Fruit fly (Drosophila melanogaster) whole organism, prepupa: ENCODE results near the gene CG17329.

Experiments
- CG10669 ChIP-seq: fragments of 200-800 bp; sonication (Bioruptor generic); optimal IDR thresholded peaks from 3 replicates; lab custom pipeline; 2018; ENCODE audit warnings: missing biosample characterization, mild to moderate bottlenecking, missing genetic modification characterization, moderate library complexity
- CG11294 ChIP-seq: fragments of 200-800 bp; sonication (Bioruptor generic); IDR thresholded peaks from 2 replicates; pipeline ENCODE4 v1.3.6; 2022; ENCODE audit warnings: missing biosample characterization, missing genetic modification characterization
- CG11902 ChIP-seq: fragments of 200-800 bp; sonication (Bioruptor generic); optimal IDR thresholded peaks from 3 replicates; lab custom pipeline; 2016; ENCODE audit warnings: missing biosample characterization, missing genetic modification characterization
- CG15336 ChIP-seq: fragments of 200-800 bp; sonication (Bioruptor generic); IDR thresholded peaks from 2 replicates; pipeline ENCODE4 v1.3.6; 2022; ENCODE audit warnings: missing biosample characterization, missing genetic modification characterization
- CG16779 ChIP-seq: fragments of 200-800 bp; sonication (Bioruptor generic); optimal IDR thresholded peaks from 3 replicates; lab custom pipeline; 2017; ENCODE audit warnings: missing biosample characterization, mild to moderate bottlenecking, missing genetic modification characterization
- CG3032 ChIP-seq: fragments of 200-800 bp; optimal IDR thresholded peaks from 2 replicates; lab custom pipeline; 2019; ENCODE audit warnings: missing biosample characterization, mild to moderate bottlenecking, missing genetic modification characterization, moderate library complexity
- CG31627 ChIP-seq: fragments of 200-800 bp; sonication (Bioruptor generic); optimal IDR thresholded peaks from 3 replicates; lab custom pipeline; 2016; ENCODE audit warnings: missing biosample characterization, missing genetic modification characterization
- CG32006 ChIP-seq: fragments of 200-800 bp; sonication (Bioruptor generic); optimal IDR thresholded peaks from 3 replicates; lab custom pipeline; 2017; ENCODE audit warnings: missing biosample characterization, mild to moderate bottlenecking, missing genetic modification characterization
- CG3919 ChIP-seq: fragments of 200-800 bp; sonication (Bioruptor generic); optimal IDR thresholded peaks from 3 replicates; lab custom pipeline; 2016; ENCODE audit warnings: missing biosample characterization, missing genetic modification characterization
- CG6163 ChIP-seq: fragments of 200-800 bp; sonication (Bioruptor generic); IDR thresholded peaks from 3 replicates; pipeline ENCODE4 v1.3.6; 2022; ENCODE audit warnings: missing biosample characterization, missing genetic modification characterization
- CG6792 ChIP-seq: fragments of 200-800 bp; sonication (Bioruptor generic); optimal IDR thresholded peaks from 3 replicates; lab custom pipeline; 2016; ENCODE audit warnings: missing biosample characterization, missing genetic modification characterization
- CG6854 ChIP-seq: fragments of 200-800 bp; sonication (Bioruptor generic); optimal IDR thresholded peaks from 2 replicates; lab custom pipeline; 2017; ENCODE audit warnings: missing biosample characterization, mild to moderate bottlenecking, missing genetic modification characterization
- CG7368 ChIP-seq: fragments of 200-800 bp; sonication (Bioruptor generic); optimal IDR thresholded peaks from 3 replicates; lab custom pipeline; 2016; ENCODE audit warnings: missing biosample characterization, missing genetic modification characterization
- CG8119 ChIP-seq: fragments of 200-800 bp; sonication (Bioruptor generic); IDR thresholded peaks from 3 replicates; pipeline ENCODE4 v1.3.6; 2022; ENCODE audit warnings: missing biosample characterization, missing genetic modification characterization
- CG8319 ChIP-seq: fragments of 200-800 bp; sonication (Bioruptor generic); optimal IDR thresholded peaks from 3 replicates; lab custom pipeline; 2016; ENCODE audit warnings: missing biosample characterization, missing genetic modification characterization
- CG8632 ChIP-seq: fragments of 200-800 bp; sonication (Bioruptor generic); optimal IDR thresholded peaks from 3 replicates; lab custom pipeline; 2016; ENCODE audit warnings: missing biosample characterization, missing genetic modification characterization
- CG9139 ChIP-seq: fragments of 200-800 bp; sonication (Bioruptor generic); optimal IDR thresholded peaks from 3 replicates; lab custom pipeline; 2017; ENCODE audit warnings: missing biosample characterization, mild to moderate bottlenecking, missing genetic modification characterization
- Eip78C ChIP-seq: fragments of 200-800 bp; sonication (Bioruptor generic); peaks from one replicate; lab custom pipeline; 2016; ENCODE audit warnings: missing biosample characterization, missing genetic modification characterization
- Eip93F ChIP-seq: fragments of 200-800 bp; sonication (Bioruptor generic); optimal IDR thresholded peaks from 2 replicates; lab custom pipeline; 2016; ENCODE audit warnings: missing biosample characterization, mild to moderate bottlenecking, missing genetic modification characterization
- Gug ChIP-seq: fragments of 200-800 bp; sonication (Bioruptor generic); IDR thresholded peaks from 2 replicates; pipeline ENCODE4 v1.3.6; 2022; ENCODE audit warnings: missing biosample characterization, missing genetic modification characterization
- Hr38 ChIP-seq: sonication (Bioruptor generic); optimal IDR thresholded peaks from 2 replicates; lab custom pipeline; 2016; ENCODE audit warnings: missing biosample characterization, missing genetic modification characterization
- Hr39 ChIP-seq: fragments of 200-800 bp; sonication (Bioruptor generic); optimal IDR thresholded peaks from 2 replicates; lab custom pipeline; 2016; ENCODE audit warnings: missing biosample characterization, missing genetic modification characterization
- Lpt ChIP-seq: fragments of 200-800 bp; sonication (Bioruptor generic); optimal IDR thresholded peaks from 3 replicates; lab custom pipeline; 2016; ENCODE audit warnings: missing biosample characterization, missing genetic modification characterization
- Sox102F ChIP-seq: fragments of 200-800 bp; sonication (Bioruptor generic); optimal IDR thresholded peaks from 2 replicates; lab custom pipeline; 2016; ENCODE audit warnings: missing biosample characterization, mild to moderate bottlenecking, missing genetic modification characterization
- Sox14 ChIP-seq: fragments of 200-800 bp; sonication (Bioruptor generic); optimal IDR thresholded peaks from 3 replicates; lab custom pipeline; 2016; ENCODE audit warnings: missing biosample characterization, missing genetic modification characterization
- cyc ChIP-seq: fragments of 200-800 bp; sonication (Bioruptor generic); optimal IDR thresholded peaks from 3 replicates; lab custom pipeline; 2016; ENCODE audit warnings: missing biosample characterization, missing genetic modification characterization
- dsx ChIP-seq: fragments of 200-800 bp; optimal IDR thresholded peaks from 3 replicates; lab custom pipeline; 2019; ENCODE audit warnings: missing biosample characterization, mild to moderate bottlenecking, missing genetic modification characterization, moderate library complexity; ENCODE audit not compliant: poor library complexity, severe bottlenecking
- eg ChIP-seq: fragments of 200-800 bp; sonication (Bioruptor generic); IDR thresholded peaks from 3 replicates; pipeline ENCODE4 v1.3.6; 2022; ENCODE audit warnings: missing biosample characterization, missing genetic modification characterization
- esn ChIP-seq: fragments of 200-800 bp; sonication (Bioruptor generic); optimal IDR thresholded peaks from 2 replicates; lab custom pipeline; 2016; ENCODE audit warnings: missing biosample characterization, mild to moderate bottlenecking, missing genetic modification characterization, moderate library complexity
- fkh ChIP-seq: fragments of 200-800 bp; sonication (Bioruptor generic); optimal IDR thresholded peaks from 3 replicates; lab custom pipeline; 2017; ENCODE audit warnings: missing biosample characterization, mild to moderate bottlenecking, missing genetic modification characterization, moderate library complexity
- net ChIP-seq: fragments of 200-800 bp; sonication (Bioruptor generic); optimal IDR thresholded peaks from 3 replicates; lab custom pipeline; 2016; ENCODE audit warnings: missing biosample characterization, missing genetic modification characterization
- pdm3 ChIP-seq: fragments of 200-800 bp; sonication (Bioruptor generic); optimal IDR thresholded peaks from 3 replicates; lab custom pipeline; 2016; ENCODE audit warnings: missing biosample characterization, missing genetic modification characterization
- salr ChIP-seq, 2 experiments: fragments of 200-800 bp; sonication (Bioruptor generic); optimal IDR thresholded peaks; 3 replicates each; lab custom pipeline; 2016 to 2018; ENCODE audit warnings: missing biosample characterization in 2 of 2, missing genetic modification characterization in 2 of 2, mild to moderate bottlenecking in 1 of 2
- spab ChIP-seq: fragments of 200-800 bp; sonication (Bioruptor generic); optimal IDR thresholded peaks from 2 replicates; lab custom pipeline; 2017; ENCODE audit warnings: missing biosample characterization, mild to moderate bottlenecking, missing genetic modification characterization, missing genetic modification reagents
- ss ChIP-seq, 2 experiments: fragments of 200-800 bp; sonication (Bioruptor generic); optimal IDR thresholded peaks; 2 replicates in 1 of 2; 3 replicates in 1 of 2; lab custom pipeline; 2017 to 2018; ENCODE audit warnings: mild to moderate bottlenecking in 2 of 2, missing biosample characterization in 2 of 2, missing genetic modification characterization in 2 of 2, moderate library complexity in 1 of 2
- svp ChIP-seq: fragments of 200-800 bp; sonication (Bioruptor generic); peaks from one replicate; lab custom pipeline; 2016; ENCODE audit warnings: missing biosample characterization, missing genetic modification characterization
- vri ChIP-seq: fragments of 200-800 bp; sonication (Bioruptor generic); optimal IDR thresholded peaks from 3 replicates; lab custom pipeline; 2016; ENCODE audit warnings: missing biosample characterization, mild to moderate bottlenecking, missing genetic modification characterization

CG17329 gene

dm6 chr2L:16271486-16271806, 19.6 kb upstream of the CG17329 start:
- TF ChIP-seq CG6854 (GFP tag; lab: Kevin White, UChicago) (peak; percentile 33), ss (GFP tag; optimal IDR thresholded peaks at IDR 0.05; lab: Kevin White, UChicago) (peak; percentile 5 to 11), esn (GFP tag; lab: Kevin White, UChicago) (no peak), Lpt (peak; percentile 18), dsx (GFP tag; lab: Kevin White, UChicago) (peak; percentile 31), vri (peak; percentile 36), CG15336 (GFP tag; lab: Robert Waterston, UW) (no peak), spab (GFP tag; lab: Kevin White, UChicago) (no peak), svp (GFP tag; lab: Kevin White, UChicago) (peak; percentile 93), Eip78C (GFP tag; lab: Kevin White, UChicago) (peak; percentile 51), CG10669 (GFP tag; lab: Kevin White, UChicago) (no peak), CG16779 (tag; lab: Kevin White, UChicago) (peak; percentile 0), CG6792 (GFP tag; lab: Kevin White, UChicago) (no peak), CG32006 (GFP tag; lab: Kevin White, UChicago) (no peak), net (GFP tag; lab: Kevin White, UChicago) (peak; percentile 33), Sox14 (GFP tag; lab: Kevin White, UChicago) (peak; percentile 47), fkh (GFP tag; lab: Kevin White, UChicago) (peak; percentile 59)

dm6 chr2L:16272730-16273129, 18.4 kb upstream of the CG17329 start:
- TF ChIP-seq CG3919 (GFP tag; lab: Kevin White, UChicago) (no peak), cyc (GFP tag; lab: Kevin White, UChicago) (no peak), CG10669 (GFP tag; lab: Kevin White, UChicago) (no peak), CG3032 (tag; lab: Kevin White, UChicago) (no peak), net (GFP tag; lab: Kevin White, UChicago) (no peak), svp (GFP tag; lab: Kevin White, UChicago) (peak; percentile 63), eg (no peak), fkh (GFP tag; lab: Kevin White, UChicago) (peak; percentile 86), Eip78C (GFP tag; lab: Kevin White, UChicago) (peak; percentile 50), CG11902 (GFP tag; lab: Kevin White, UChicago) (no peak), CG8319 (GFP tag; lab: Kevin White, UChicago) (no peak), esn (GFP tag; lab: Kevin White, UChicago) (no peak), CG9139 (GFP tag; lab: Kevin White, UChicago) (no peak), Lpt (no peak), CG31627 (GFP tag; lab: Kevin White, UChicago) (no peak), dsx (GFP tag; lab: Kevin White, UChicago) (peak; percentile 0), CG32006 (GFP tag; lab: Kevin White, UChicago) (no peak), Hr39 (GFP tag; lab: Kevin White, UChicago) (no peak), CG7368 (GFP tag; lab: Kevin White, UChicago) (no peak), Sox102F (GFP tag; lab: Kevin White, UChicago) (no peak), Hr38 (GFP tag; lab: Kevin White, UChicago) (no peak), Gug (GFP tag; lab: Robert Waterston, UW) (no peak), CG11294 (GFP tag; lab: Robert Waterston, UW) (no peak), CG8119 (GFP tag; lab: Robert Waterston, UW) (no peak), vri (peak; percentile 50), CG6792 (GFP tag; lab: Kevin White, UChicago) (no peak), CG8632 (GFP tag; lab: Kevin White, UChicago) (no peak), salr (GFP tag; optimal IDR thresholded peaks at IDR 0.05; lab: Kevin White, UChicago) (no peak), Sox14 (GFP tag; lab: Kevin White, UChicago) (no peak), pdm3 (GFP tag; lab: Kevin White, UChicago) (no peak)

dm6 chr2L:16273439-16273838, 17.6 kb upstream of the CG17329 start:
- TF ChIP-seq CG6163 (GFP tag; lab: Robert Waterston, UW) (peak; percentile 9; the same call in 1 of the 3 replicates), Eip93F (GFP tag; lab: Kevin White, UChicago) (no peak), Eip78C (GFP tag; lab: Kevin White, UChicago) (peak; percentile 42), Sox14 (GFP tag; lab: Kevin White, UChicago) (peak; percentile 5), svp (GFP tag; lab: Kevin White, UChicago) (peak; percentile 58)
- TF ChIP-seq, all 60 proteins: peak for 4
